Fruit fly (Drosophila melanogaster): ENCODE results near the gene CG3323.
A peak's percentile ranks its signal among the peaks of the same experiment; 100 is the strongest.

The CG3323 gene

DNA sequence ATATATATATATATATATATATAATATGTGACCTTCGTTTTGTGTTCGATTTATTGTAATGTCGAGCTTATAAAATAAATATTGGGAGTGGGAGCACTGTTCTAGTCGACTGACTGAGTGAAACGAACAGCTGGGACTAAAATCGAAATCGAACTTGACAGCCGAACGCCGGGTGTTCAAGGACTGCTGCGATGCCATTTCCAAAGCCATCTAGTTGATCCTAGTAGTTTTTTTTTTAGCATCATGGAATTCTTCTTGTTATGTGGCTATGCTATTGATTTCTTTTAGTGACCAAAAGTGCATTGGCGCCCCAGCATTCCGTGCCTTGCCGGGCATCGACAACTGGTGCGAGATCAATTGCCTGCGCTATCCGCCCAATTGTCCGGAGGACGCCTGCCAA lies at the start of gene CG3323:
CG3323 (minus strand) TSS at position 101 of the 400 bp plus-strand sequence.
- TF ChIP-seq CG14711 (tag; optimal IDR thresholded peaks at IDR 0.05) (no peak), CG12768 (GFP tag; optimal IDR thresholded peaks at IDR 0.05) (no peak), Mnt (GFP tag; optimal IDR thresholded peaks at IDR 0.05) (no peak), CG11617 (GFP tag; optimal IDR thresholded peaks at IDR 0.05) (no peak), CG7101 (tag; optimal IDR thresholded peaks at IDR 0.05) (no peak), tj (GFP tag; optimal IDR thresholded peaks at IDR 0.05) (no peak), Hr96 (GFP tag; optimal IDR thresholded peaks at IDR 0.05) (no peak), kay (GFP tag; ENCODE audit: borderline replicate concordance) (no peak)

DNA sequence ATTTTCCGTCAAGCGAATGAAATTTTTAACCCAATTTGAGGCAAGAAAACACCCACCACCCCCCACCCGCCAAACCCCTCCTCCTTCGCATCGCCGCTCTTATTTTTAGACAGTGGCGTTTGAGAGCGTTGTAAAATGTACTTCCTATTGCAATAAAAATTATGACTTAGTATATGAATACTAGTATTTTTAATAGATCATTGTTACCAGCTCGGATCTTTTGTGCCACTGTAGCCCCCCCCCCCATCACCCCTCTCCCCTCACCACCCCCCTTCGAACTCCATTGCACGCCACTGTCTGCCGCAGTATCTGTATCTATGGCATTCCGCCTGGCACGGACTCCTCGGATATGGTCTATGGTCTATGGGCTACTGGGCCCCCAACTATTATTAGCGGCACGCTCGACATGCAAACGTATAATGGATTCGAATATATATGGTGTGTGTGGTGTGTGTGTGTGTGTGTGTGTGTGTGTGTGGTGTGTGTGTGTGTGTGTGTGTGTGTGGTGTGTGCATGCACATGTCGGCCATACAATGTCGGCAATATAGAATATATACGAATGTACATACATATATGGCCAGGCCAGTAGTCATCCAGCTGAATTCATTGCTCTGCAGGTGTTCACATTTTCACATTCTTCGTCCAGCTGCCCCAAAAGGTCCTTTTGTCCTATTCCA lies 44.5 kb upstream of the CG3323 start:
- TF ChIP-seq CG11617 (GFP tag; optimal IDR thresholded peaks at IDR 0.05): no peak
- TF ChIP-seq Hr96 (GFP tag; optimal IDR thresholded peaks at IDR 0.05): no peak
- no peak for TF ChIP-seq CG7101 (tag; optimal IDR thresholded peaks at IDR 0.05)
- no peak for TF ChIP-seq CG33017 (tag; optimal IDR thresholded peaks at IDR 0.05)

DNA sequence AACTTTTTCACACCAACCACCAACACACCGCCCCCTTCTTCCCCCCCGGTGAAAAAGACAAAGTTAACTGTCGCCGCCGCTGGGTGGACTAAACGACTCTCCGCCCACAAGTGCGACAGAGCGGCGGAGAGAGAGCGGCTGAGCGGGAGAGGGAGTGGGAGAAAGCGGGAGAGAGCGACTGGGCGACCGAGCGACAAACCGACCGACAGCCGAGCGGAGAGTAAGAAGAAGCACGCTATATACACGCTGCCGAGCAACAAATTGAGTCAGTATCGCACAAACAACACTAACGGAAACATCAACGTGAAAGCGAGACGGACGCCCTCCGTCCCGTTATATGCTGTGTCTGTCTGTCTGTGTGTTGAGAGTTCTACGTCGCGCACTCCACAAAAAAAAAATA lies 34.5 kb upstream of the CG3323 start, which contains the start of gene SK:
SK (plus strand) TSS at position 267 of the 400 bp plus-strand sequence.
- TF ChIP-seq bab1 (GFP tag; optimal IDR thresholded peaks at IDR 0.05): no peak
- no peak for TF ChIP-seq CG11617 (GFP tag; optimal IDR thresholded peaks at IDR 0.05)
- TF ChIP-seq CG5204 (GFP tag; optimal IDR thresholded peaks at IDR 0.05): no peak
- TF ChIP-seq Mnt (GFP tag; optimal IDR thresholded peaks at IDR 0.05): no peak
- no peak for TF ChIP-seq CG33017 (tag; optimal IDR thresholded peaks at IDR 0.05)
- TF ChIP-seq cnc (optimal IDR thresholded peaks at IDR 0.05): no peak
- no peak for TF ChIP-seq toe (GFP tag; optimal IDR thresholded peaks at IDR 0.05)
- no peak for TF ChIP-seq kay (GFP tag; ENCODE audit: borderline replicate concordance)
- TF ChIP-seq Crg-1 (GFP tag; optimal IDR thresholded peaks at IDR 0.05): no peak
- TF ChIP-seq CG14711 (tag; optimal IDR thresholded peaks at IDR 0.05): no peak
- TF ChIP-seq pad (GFP tag; optimal IDR thresholded peaks at IDR 0.05): no peak
- no peak for TF ChIP-seq ovo (GFP tag; optimal IDR thresholded peaks at IDR 0.05)
- TF ChIP-seq Clk (GFP tag; optimal IDR thresholded peaks at IDR 0.05): no peak
- TF ChIP-seq tj (GFP tag; optimal IDR thresholded peaks at IDR 0.05): no peak
- no peak for TF ChIP-seq CG7101 (tag; optimal IDR thresholded peaks at IDR 0.05)
- TF ChIP-seq cic (GFP tag; optimal IDR thresholded peaks at IDR 0.05): no peak
- no peak for TF ChIP-seq Hr96 (GFP tag; optimal IDR thresholded peaks at IDR 0.05)

DNA sequence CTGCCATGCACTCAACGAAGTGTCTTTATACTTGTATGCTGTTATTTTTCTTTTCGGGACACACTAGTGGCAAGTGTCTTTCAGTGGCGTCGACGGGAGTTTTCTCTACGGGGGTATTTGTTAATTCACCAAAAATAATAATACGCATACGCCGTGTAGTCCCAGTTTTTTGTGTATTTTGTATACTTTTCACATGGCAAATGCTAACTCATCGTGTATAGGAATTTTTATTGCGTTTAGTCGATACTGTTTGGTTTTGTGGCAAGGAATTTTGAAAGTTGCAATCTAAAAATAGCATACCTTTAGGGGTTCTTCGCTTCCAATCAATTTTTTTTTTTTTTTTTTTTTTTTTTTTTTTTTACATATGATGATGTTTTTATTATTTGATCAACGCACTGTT lies 32.9 kb upstream of the CG3323 start:
- no peak for TF ChIP-seq Mnt (GFP tag; optimal IDR thresholded peaks at IDR 0.05)
- TF ChIP-seq CG7101 (tag; optimal IDR thresholded peaks at IDR 0.05): no peak
- TF ChIP-seq CG12768 (GFP tag; optimal IDR thresholded peaks at IDR 0.05): no peak
- no peak for TF ChIP-seq CG11617 (GFP tag; optimal IDR thresholded peaks at IDR 0.05)
- no peak for TF ChIP-seq tj (GFP tag; optimal IDR thresholded peaks at IDR 0.05)
- TF ChIP-seq CG1620 (GFP tag; optimal IDR thresholded peaks at IDR 0.05): no peak
- no peak for TF ChIP-seq toe (GFP tag; optimal IDR thresholded peaks at IDR 0.05)
- TF ChIP-seq bab1 (GFP tag; optimal IDR thresholded peaks at IDR 0.05): no peak
- TF ChIP-seq ovo (GFP tag; optimal IDR thresholded peaks at IDR 0.05): no peak
- TF ChIP-seq CG5204 (GFP tag; optimal IDR thresholded peaks at IDR 0.05): no peak
- TF ChIP-seq cic (GFP tag; optimal IDR thresholded peaks at IDR 0.05): no peak
- no peak for TF ChIP-seq CG14711 (tag; optimal IDR thresholded peaks at IDR 0.05)
- no peak for TF ChIP-seq CG7045 (GFP tag; optimal IDR thresholded peaks at IDR 0.05)
- TF ChIP-seq kay (GFP tag; ENCODE audit: borderline replicate concordance): no peak
- TF ChIP-seq cnc (optimal IDR thresholded peaks at IDR 0.05): no peak
- no peak for TF ChIP-seq Hr96 (GFP tag; optimal IDR thresholded peaks at IDR 0.05)

DNA sequence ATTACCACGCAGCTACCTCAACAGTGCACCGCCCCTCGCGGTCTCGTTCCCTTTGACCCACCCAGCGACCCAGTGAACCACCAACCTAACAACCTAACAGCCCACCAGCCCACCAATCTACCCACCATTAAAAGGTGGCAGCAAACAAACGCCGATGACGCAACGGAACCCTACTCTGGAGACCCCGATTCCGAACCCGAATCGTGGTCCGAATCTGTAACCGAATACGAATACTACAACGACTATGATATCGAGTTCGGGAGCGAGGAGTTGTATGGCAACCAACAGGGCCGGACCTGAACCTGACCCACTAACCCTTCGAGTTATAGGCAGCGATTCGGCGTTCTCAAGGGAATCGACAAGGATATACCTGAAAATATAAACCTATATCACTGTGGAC lies 31.8 kb upstream of the CG3323 start:
- TF ChIP-seq Hr96 (GFP tag; optimal IDR thresholded peaks at IDR 0.05) (no peak), ovo (GFP tag; optimal IDR thresholded peaks at IDR 0.05) (no peak), cic (GFP tag; optimal IDR thresholded peaks at IDR 0.05) (no peak), Mnt (GFP tag; optimal IDR thresholded peaks at IDR 0.05) (no peak), pad (GFP tag; optimal IDR thresholded peaks at IDR 0.05) (no peak), CG5204 (GFP tag; optimal IDR thresholded peaks at IDR 0.05) (no peak)

DNA sequence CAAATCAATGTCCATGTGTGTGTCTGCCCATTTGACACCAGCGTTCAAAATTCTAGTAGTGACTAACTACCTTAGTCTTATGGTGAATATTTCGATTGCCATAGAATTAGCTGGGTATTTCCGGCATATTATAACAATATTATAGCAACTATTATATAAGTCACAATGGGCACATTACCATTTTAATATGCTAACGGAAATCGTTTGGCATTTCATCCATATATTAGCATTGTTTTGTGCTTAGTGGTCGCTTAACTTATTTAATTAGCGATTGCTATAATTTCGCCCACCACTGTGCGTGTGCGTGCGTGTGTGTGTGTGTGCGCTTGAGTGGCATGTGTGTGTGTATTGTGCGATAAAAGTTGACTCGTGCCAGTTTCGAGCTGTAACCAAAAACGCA lies 31.2 kb upstream of the CG3323 start:
- TF ChIP-seq CG33017 (tag; optimal IDR thresholded peaks at IDR 0.05) (peak; percentile 18), CG7045 (GFP tag; optimal IDR thresholded peaks at IDR 0.05) (peak; percentile 33), CG5204 (GFP tag; optimal IDR thresholded peaks at IDR 0.05) (peak; percentile 19), cic (GFP tag; optimal IDR thresholded peaks at IDR 0.05) (no peak)

DNA sequence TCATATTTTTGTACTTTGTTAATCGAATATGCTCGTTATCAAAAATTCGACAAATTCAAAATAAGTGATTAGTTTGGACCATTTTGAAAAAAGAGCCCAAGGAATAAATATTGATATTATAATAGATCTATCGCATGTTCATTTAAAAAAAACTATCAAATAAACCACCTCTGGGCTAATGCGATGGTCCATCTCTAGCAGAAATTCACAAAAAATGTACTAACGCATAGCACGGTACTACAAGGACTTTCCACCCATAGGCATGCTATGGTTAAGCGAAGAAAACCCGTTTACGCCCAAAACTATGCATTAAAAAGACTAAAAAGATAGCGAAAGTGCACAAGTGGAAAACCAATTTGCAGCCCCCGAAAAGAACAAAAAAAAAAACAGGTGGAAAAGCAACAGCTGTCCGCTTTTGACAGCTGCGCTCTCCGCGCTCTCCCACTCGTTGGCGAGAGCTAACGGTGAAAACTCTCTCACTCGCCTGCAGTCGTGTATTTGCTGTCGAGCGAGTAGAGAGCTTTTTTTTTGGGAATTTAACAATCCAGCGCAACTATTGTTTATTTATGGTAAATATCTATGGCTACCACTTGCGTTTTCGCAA lies 26.9 kb upstream of the CG3323 start, which contains the start of gene CanB:
CanB (plus strand) TSS at position 241 of the 604 bp plus-strand sequence.
- no peak for TF ChIP-seq kay (GFP tag; ENCODE audit: borderline replicate concordance)
- no peak for TF ChIP-seq ovo (GFP tag; optimal IDR thresholded peaks at IDR 0.05)
- no peak for TF ChIP-seq CG1620 (GFP tag; optimal IDR thresholded peaks at IDR 0.05)
- peak; percentile 35 for TF ChIP-seq bab1 (GFP tag; optimal IDR thresholded peaks at IDR 0.05)

Data from whole organism, adult.